Worm (Caenorhabditis elegans): ENCODE data around the gene del-5.

DNA sequence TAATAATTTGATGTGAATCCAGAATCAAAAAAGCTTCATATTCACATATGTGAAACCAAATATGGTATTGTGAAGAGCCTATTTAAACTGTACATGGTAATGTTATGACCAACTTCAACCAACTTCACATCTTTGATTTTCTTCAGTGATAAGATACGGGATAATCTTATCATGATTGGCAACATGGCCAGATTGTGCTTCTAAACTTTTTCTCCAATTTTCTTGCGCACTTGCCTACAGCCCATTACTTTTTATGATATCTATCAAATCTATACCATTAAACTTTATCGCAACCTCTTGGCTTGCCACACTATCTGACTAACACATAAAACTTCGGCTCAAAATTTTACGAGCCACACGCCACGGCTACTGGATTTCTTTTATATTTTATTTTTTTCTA, 24.4 kb upstream of the del-5 start:
- TF ChIP-seq elt-4 (tag; optimal IDR thresholded peaks at IDR 0.05) (no peak), hlh-6 (tag; optimal IDR thresholded peaks at IDR 0.05) (no peak), tbx-7 (tag; optimal IDR thresholded peaks at IDR 0.05) (no peak), pha-4 (tag; optimal IDR thresholded peaks at IDR 0.05) (no peak), ceh-9 (tag; optimal IDR thresholded peaks at IDR 0.05) (no peak), dmd-4 (tag; optimal IDR thresholded peaks at IDR 0.05; ENCODE audit: borderline replicate concordance) (no peak), nhr-11 (tag; optimal IDR thresholded peaks at IDR 0.05) (no peak), gmeb-2 (tag; optimal IDR thresholded peaks at IDR 0.05) (no peak), ceh-22 (tag; optimal IDR thresholded peaks at IDR 0.05) (no peak)

Measured in whole organism, late embryonic.